Worm (Caenorhabditis elegans) whole organism, L2 larva: Measurements from ENCODE around the gene ztf-27.

Experiments
- C34F6.9 ChIP-seq: fragments of 150-350 bp; optimal IDR thresholded peaks from 2 replicates; lab custom pipeline; 2014; ENCODE audit warnings: missing biosample characterization, missing genetic modification characterization
- F13H6.1 ChIP-seq: sonication (generic microtip); optimal IDR thresholded peaks from 2 replicates; lab custom pipeline; 2016; ENCODE audit warnings: missing genetic modification characterization, missing compliant biosample characterization
- R02D3.7 ChIP-seq: fragments of 150-350 bp; optimal IDR thresholded peaks from 2 replicates; lab custom pipeline; 2014; ENCODE audit warnings: missing biosample characterization, missing genetic modification characterization
- Y55F3AM.14 ChIP-seq: fragments of 200-800 bp; sonication (Bioruptor generic); optimal IDR thresholded peaks from 2 replicates; lab custom pipeline; 2018; ENCODE audit warnings: mild to moderate bottlenecking, missing genetic modification characterization, missing compliant biosample characterization
- ZK546.5 ChIP-seq: sonication (generic microtip); optimal IDR thresholded peaks from 2 replicates; lab custom pipeline; 2017; ENCODE audit warnings: missing biosample characterization, missing genetic modification characterization
- aly-2 ChIP-seq: fragments of 150-350 bp; optimal IDR thresholded peaks from 2 replicates; lab custom pipeline; 2014; ENCODE audit warnings: missing biosample characterization, missing genetic modification characterization
- ama-1 ChIP-seq: fragments of 150-350 bp; optimal IDR thresholded peaks from 2 replicates; lab custom pipeline; 2018; ENCODE audit warnings: inconsistent platforms
- blmp-1 ChIP-seq: sonication (generic microtip); optimal IDR thresholded peaks from 2 replicates; lab custom pipeline; 2017; ENCODE audit warnings: missing genetic modification characterization, mild to moderate bottlenecking, missing compliant biosample characterization, antibody characterized with exemption, moderate library complexity; ENCODE audit not compliant: insufficient read depth
- ceh-16 ChIP-seq: fragments of 150-350 bp; optimal IDR thresholded peaks from 2 replicates; lab custom pipeline; 2014; ENCODE audit warnings: missing biosample characterization, missing genetic modification characterization
- ceh-82 ChIP-seq: fragments of 150-350 bp; optimal IDR thresholded peaks from 2 replicates; lab custom pipeline; 2014; ENCODE audit warnings: missing biosample characterization, missing genetic modification characterization
- crh-2 ChIP-seq: sonication (generic microtip); optimal IDR thresholded peaks from 2 replicates; lab custom pipeline; 2017; ENCODE audit warnings: missing biosample characterization, missing genetic modification characterization
- dmd-4 ChIP-seq: sonication (generic microtip); optimal IDR thresholded peaks from 2 replicates; lab custom pipeline; 2017; ENCODE audit warnings: missing biosample characterization, missing genetic modification characterization
- egl-27 ChIP-seq: sonication (generic microtip); optimal IDR thresholded peaks from 3 replicates; lab custom pipeline; 2017; ENCODE audit warnings: missing biosample characterization, missing genetic modification reagents, missing genetic modification characterization
- elt-1 ChIP-seq: fragments of 150-350 bp; optimal IDR thresholded peaks from 2 replicates; lab custom pipeline; 2014; ENCODE audit warnings: missing biosample characterization, missing genetic modification characterization
- fos-1 ChIP-seq: fragments of 150-350 bp; optimal IDR thresholded peaks from 2 replicates; lab custom pipeline; 2014; ENCODE audit warnings: missing biosample characterization, missing genetic modification characterization
- gmeb-1 ChIP-seq: fragments of 150-350 bp; optimal IDR thresholded peaks from 2 replicates; lab custom pipeline; 2014; ENCODE audit warnings: missing biosample characterization, missing genetic modification characterization
- lin-11 ChIP-seq: fragments of 150-350 bp; sonication (generic microtip); optimal IDR thresholded peaks from 2 replicates; lab custom pipeline; 2014; ENCODE audit warnings: missing biosample characterization, missing genetic modification characterization, inconsistent platforms, mixed read lengths
- lin-13 ChIP-seq: fragments of 150-350 bp; optimal IDR thresholded peaks from 2 replicates; lab custom pipeline; 2014; ENCODE audit warnings: missing biosample characterization, missing genetic modification reagents, missing genetic modification characterization
- lin-39 ChIP-seq: fragments of 150-350 bp; optimal IDR thresholded peaks from 2 replicates; lab custom pipeline; 2014; ENCODE audit warnings: missing biosample characterization, missing genetic modification reagents, missing genetic modification characterization
- lsy-2 ChIP-seq, 2 experiments: fragments of 150-350 bp in 1 of 2; sonication (generic microtip) in 1 of 2; optimal IDR thresholded peaks; 2 replicates each; lab custom pipeline; 2014 to 2017; ENCODE audit warnings: missing biosample characterization in 2 of 2, missing genetic modification characterization in 2 of 2
- mab-5 ChIP-seq: fragments of 150-350 bp; optimal IDR thresholded peaks from 2 replicates; lab custom pipeline; 2014; ENCODE audit warnings: missing biosample characterization, missing genetic modification characterization
- mbf-1 ChIP-seq: sonication (generic microtip); optimal IDR thresholded peaks from 2 replicates; lab custom pipeline; 2017; ENCODE audit warnings: missing biosample characterization, missing genetic modification characterization
- mdl-1 ChIP-seq, 2 experiments: fragments of 150-350 bp in 1 of 2; sonication (generic microtip) in 1 of 2; optimal IDR thresholded peaks; 2 replicates each; lab custom pipeline; 2017; ENCODE audit warnings: missing biosample characterization in 2 of 2, missing genetic modification characterization in 2 of 2
- nhr-10 ChIP-seq: sonication (generic microtip); optimal IDR thresholded peaks from 2 replicates; lab custom pipeline; 2017; ENCODE audit warnings: missing biosample characterization, missing genetic modification characterization
- nhr-11 ChIP-seq: fragments of 150-350 bp; optimal IDR thresholded peaks from 2 replicates; lab custom pipeline; 2014; ENCODE audit warnings: missing biosample characterization, missing genetic modification characterization
- nhr-12 ChIP-seq: fragments of 150-350 bp; optimal IDR thresholded peaks from 2 replicates; lab custom pipeline; 2014; ENCODE audit warnings: missing biosample characterization, missing genetic modification characterization
- nhr-129 ChIP-seq: fragments of 150-350 bp; optimal IDR thresholded peaks from 2 replicates; lab custom pipeline; 2014; ENCODE audit warnings: missing biosample characterization, missing genetic modification characterization
- nhr-21 ChIP-seq: fragments of 150-350 bp; optimal IDR thresholded peaks from 2 replicates; lab custom pipeline; 2014; ENCODE audit warnings: missing biosample characterization, missing genetic modification characterization
- nhr-23 ChIP-seq: fragments of 150-350 bp; optimal IDR thresholded peaks from 2 replicates; lab custom pipeline; 2014; ENCODE audit warnings: missing biosample characterization, missing genetic modification reagents, missing genetic modification characterization
- nhr-25 ChIP-seq: fragments of 150-350 bp; sonication (generic microtip); optimal IDR thresholded peaks from 3 replicates; lab custom pipeline; 2014; ENCODE audit warnings: missing biosample characterization, missing genetic modification characterization
- nhr-6 ChIP-seq: fragments of 150-350 bp; optimal IDR thresholded peaks from 2 replicates; lab custom pipeline; 2014; ENCODE audit warnings: missing biosample characterization, missing genetic modification characterization
- peb-1 ChIP-seq: fragments of 150-350 bp; optimal IDR thresholded peaks from 2 replicates; lab custom pipeline; 2014; ENCODE audit warnings: missing biosample characterization, missing genetic modification characterization
- sem-4 ChIP-seq: fragments of 150-350 bp; optimal IDR thresholded peaks from 2 replicates; lab custom pipeline; 2014; ENCODE audit warnings: missing biosample characterization, missing genetic modification reagents, missing genetic modification characterization
- sma-3 ChIP-seq: sonication (generic microtip); optimal IDR thresholded peaks from 2 replicates; lab custom pipeline; 2016; ENCODE audit warnings: missing genetic modification reagents, missing genetic modification characterization, missing compliant biosample characterization
- sma-9 ChIP-seq, 2 experiments: fragments of 150-350 bp in 1 of 2; sonication (generic microtip) in 1 of 2; optimal IDR thresholded peaks; 2 replicates each; lab custom pipeline; 2014 to 2016; ENCODE audit warnings: missing genetic modification characterization in 2 of 2, mild to moderate bottlenecking in 1 of 2, missing biosample characterization in 1 of 2, missing compliant biosample characterization in 1 of 2, missing genetic modification reagents in 1 of 2, moderate library complexity in 1 of 2
- snpc-4 ChIP-seq: fragments of 150-350 bp; optimal IDR thresholded peaks from 2 replicates; lab custom pipeline; 2014; ENCODE audit warnings: missing biosample characterization, missing genetic modification characterization
- unc-39 ChIP-seq: fragments of 150-350 bp; optimal IDR thresholded peaks from 2 replicates; lab custom pipeline; 2014; ENCODE audit warnings: missing biosample characterization, missing genetic modification characterization
- unc-55 ChIP-seq: fragments of 150-350 bp; sonication (generic microtip); optimal IDR thresholded peaks from 3 replicates; lab custom pipeline; 2014; ENCODE audit warnings: missing biosample characterization, missing genetic modification reagents, missing genetic modification characterization
- unc-62 ChIP-seq: fragments of 150-350 bp; optimal IDR thresholded peaks from 2 replicates; lab custom pipeline; 2014; ENCODE audit warnings: missing biosample characterization, missing genetic modification reagents, missing genetic modification characterization
- zag-1 ChIP-seq: fragments of 150-350 bp; optimal IDR thresholded peaks from 2 replicates; lab custom pipeline; 2014; ENCODE audit warnings: missing biosample characterization, missing genetic modification characterization
- ztf-1 ChIP-seq: fragments of 200-800 bp; sonication (Bioruptor generic); conservative IDR thresholded peaks from 2 replicates; pipeline ENCODE4 v1.3.6; 2022; ENCODE audit warnings: missing genetic modification characterization, missing compliant biosample characterization
- ztf-11 ChIP-seq: sonication (generic microtip); optimal IDR thresholded peaks from 2 replicates; lab custom pipeline; 2017; ENCODE audit warnings: missing biosample characterization, missing genetic modification characterization
- ztf-4 ChIP-seq: fragments of 150-350 bp; optimal IDR thresholded peaks from 2 replicates; lab custom pipeline; 2014; ENCODE audit warnings: missing biosample characterization, missing genetic modification characterization

ztf-27 gene

DNA sequence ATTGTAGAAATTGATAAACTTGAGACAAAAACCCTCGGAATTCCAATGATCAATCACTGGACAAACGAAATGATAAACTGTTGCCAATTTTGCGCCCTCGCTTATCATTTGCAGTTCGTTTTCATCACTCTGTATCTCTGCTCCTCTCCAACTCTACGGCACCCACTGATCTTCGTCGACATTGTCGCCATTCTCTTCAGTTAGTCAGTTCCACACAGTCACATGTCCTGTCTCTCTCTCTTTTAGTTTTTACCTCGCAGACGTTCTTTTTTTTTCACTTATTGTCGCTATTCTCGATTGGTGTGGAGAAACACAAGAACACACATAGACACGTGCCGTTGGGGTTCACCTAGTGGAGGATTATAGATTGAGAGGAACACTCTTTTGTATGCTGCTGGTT, 3.9 kb downstream of the ztf-27 start:
- TF ChIP-seq dmd-4 (tag; lab: Kevin White, UChicago): no peak
- TF ChIP-seq snpc-4 (tag; lab: Kevin White, UChicago): peak; percentile 17
- TF ChIP-seq nhr-129: peak; percentile 63
- no peak for TF ChIP-seq unc-39 (tag; lab: Kevin White, UChicago)
- peak in 1 of 2 experiments; percentile 65 for TF ChIP-seq lsy-2 (tag; optimal IDR thresholded peaks at IDR 0.05; lab: Kevin White, UChicago)
- peak; percentile 86 for TF ChIP-seq nhr-21 (tag; lab: Kevin White, UChicago)
- TF ChIP-seq nhr-6 (tag; lab: Kevin White, UChicago): peak; percentile 67
- TF ChIP-seq gmeb-1: peak; percentile 56
- TF ChIP-seq mbf-1: no peak
- TF ChIP-seq blmp-1 (tag; lab: Kevin White, UChicago): peak; percentile 86
- no peak for TF ChIP-seq ceh-16 (tag; lab: Kevin White, UChicago)
- no peak for TF ChIP-seq lin-11 (tag; lab: Kevin White, UChicago)
- no peak for TF ChIP-seq nhr-23
- peak; percentile 34 for TF ChIP-seq Y55F3AM.14
- peak; percentile 79 for TF ChIP-seq F13H6.1 (tag; lab: Kevin White, UChicago)
- no peak for TF ChIP-seq ztf-4 (tag; lab: Kevin White, UChicago)
- TF ChIP-seq mdl-1 (tag; optimal IDR thresholded peaks at IDR 0.05; lab: Kevin White, UChicago): peak; percentile 55 to 58
- TF ChIP-seq ztf-1 (GFP tag; lab: Robert Waterston, UW): no peak
- TF ChIP-seq nhr-25: peak; percentile 83
- peak; percentile 52 for TF ChIP-seq lin-13 (GFP tag; lab: Kevin White, UChicago)
- peak; percentile 90 for TF ChIP-seq sma-3 (GFP tag; lab: Kevin White, UChicago)
- TF ChIP-seq C34F6.9 (tag; lab: Kevin White, UChicago): peak; percentile 39
- TF ChIP-seq lin-39 (tag; lab: Kevin White, UChicago): no peak
- peak; percentile 71 for TF ChIP-seq fos-1 (tag; lab: Kevin White, UChicago)
- peak; percentile 61 for TF ChIP-seq ama-1 (lab: Kevin White, UChicago)
- peak; percentile 39 for TF ChIP-seq sem-4
- TF ChIP-seq unc-62 (GFP tag; lab: Kevin White, UChicago): no peak
- no peak for TF ChIP-seq nhr-11 (tag; lab: Kevin White, UChicago)
- peak; percentile 89 for TF ChIP-seq sma-9 (GFP tag; optimal IDR thresholded peaks at IDR 0.05; lab: Kevin White, UChicago)
- no peak for TF ChIP-seq sma-9 (tag; optimal IDR thresholded peaks at IDR 0.05; lab: Kevin White, UChicago)
- TF ChIP-seq crh-2: peak; percentile 74

DNA sequence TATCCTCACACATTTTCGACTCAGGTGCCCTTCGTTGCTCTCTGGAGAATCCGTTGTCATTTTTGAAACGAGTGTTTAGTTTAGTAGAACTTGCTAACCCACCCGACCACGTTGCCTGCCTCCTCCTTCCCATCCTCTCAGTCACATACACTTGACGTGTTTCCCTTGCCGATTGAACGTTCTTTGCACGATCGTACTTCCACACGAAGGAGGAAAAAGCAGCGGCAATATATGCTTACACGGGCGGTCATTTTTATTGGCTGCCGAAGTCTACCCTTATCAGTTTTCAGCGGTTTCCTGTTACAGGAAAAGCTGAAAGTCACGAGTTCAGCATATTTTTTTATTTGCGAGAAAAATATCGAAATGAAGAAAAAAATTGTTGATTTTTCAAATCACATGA, 4.6 kb downstream of the ztf-27 start:
- TF ChIP-seq nhr-12 (tag; lab: Kevin White, UChicago) (no peak), R02D3.7 (tag; lab: Kevin White, UChicago) (no peak), sma-9 (GFP tag; optimal IDR thresholded peaks at IDR 0.05; lab: Kevin White, UChicago) (peak; percentile 82), sma-9 (tag; optimal IDR thresholded peaks at IDR 0.05; lab: Kevin White, UChicago) (no peak), mab-5 (tag; lab: Kevin White, UChicago) (no peak), sma-3 (GFP tag; lab: Kevin White, UChicago) (peak; percentile 11), mdl-1 (tag; optimal IDR thresholded peaks at IDR 0.05; lab: Kevin White, UChicago) (peak in 1 of 2 experiments; percentile 64), ztf-11 (no peak), unc-39 (tag; lab: Kevin White, UChicago) (no peak), gmeb-1 (peak; percentile 37), unc-55 (GFP tag; lab: Kevin White, UChicago) (no peak), nhr-25 (peak; percentile 68), ama-1 (lab: Kevin White, UChicago) (no peak), lin-11 (tag; lab: Kevin White, UChicago) (no peak), nhr-129 (peak; percentile 70), egl-27 (tag; lab: Kevin White, UChicago) (peak; percentile 8), dmd-4 (tag; lab: Kevin White, UChicago) (no peak), aly-2 (tag; lab: Kevin White, UChicago) (no peak), nhr-21 (tag; lab: Kevin White, UChicago) (peak; percentile 76), ZK546.5 (no peak), zag-1 (tag; lab: Kevin White, UChicago) (no peak), fos-1 (tag; lab: Kevin White, UChicago) (peak; percentile 84), crh-2 (peak; percentile 65), ceh-16 (tag; lab: Kevin White, UChicago) (no peak), peb-1 (tag; lab: Kevin White, UChicago) (no peak), elt-1 (tag; lab: Kevin White, UChicago) (no peak), F13H6.1 (tag; lab: Kevin White, UChicago) (peak; percentile 80), mbf-1 (no peak), nhr-10 (no peak), ceh-82 (tag; lab: Kevin White, UChicago) (no peak)
